Worm (Caenorhabditis elegans): ENCODE results near the gene srx-24.

The srx-24 gene

DNA sequence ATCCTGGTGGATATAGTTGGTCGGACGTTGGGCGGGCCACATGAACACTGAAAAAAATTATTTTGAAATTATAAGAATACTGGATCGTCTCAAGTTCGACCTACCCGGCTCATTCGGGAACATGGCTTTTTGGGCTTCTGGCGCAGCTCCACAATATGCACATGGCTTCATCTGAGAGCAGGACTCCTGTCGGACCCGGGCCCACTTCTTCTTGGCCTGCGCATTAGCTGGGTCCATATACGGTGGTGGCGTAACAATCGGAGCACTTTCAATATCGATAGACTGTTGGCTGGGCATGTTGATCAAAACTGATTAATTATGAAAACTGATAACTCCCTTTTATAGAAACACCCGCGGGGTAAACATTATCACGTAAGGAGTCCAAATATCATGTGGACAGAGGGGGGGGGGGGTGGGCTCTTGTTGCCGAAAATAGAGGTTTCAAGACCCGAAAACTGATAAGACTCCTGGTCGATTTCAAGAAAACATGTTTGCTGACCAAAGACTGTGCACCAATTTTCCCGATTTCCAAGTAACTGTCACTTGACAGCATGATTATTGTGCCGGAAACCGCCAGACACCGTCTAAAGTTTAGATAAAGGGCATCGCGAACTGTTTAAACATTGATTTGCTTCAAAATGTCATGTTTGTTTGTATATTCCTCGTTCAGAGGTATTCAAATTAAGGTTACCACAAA lies 19.0 kb downstream of the srx-24 start, which contains the start of gene dod-3:
Gene dod-3 (minus strand): TSS at position 315 of the 697 bp plus-strand sequence.
- TF ChIP-seq unc-120 (tag; optimal IDR thresholded peaks at IDR 0.05; ENCODE audit: poor library complexity, severe bottlenecking) (no peak), ceh-43 (GFP tag; optimal IDR thresholded peaks at IDR 0.05) (no peak), tbx-8 (GFP tag; optimal IDR thresholded peaks at IDR 0.05) (no peak), ces-1 (GFP tag; optimal IDR thresholded peaks at IDR 0.05) (no peak), lsy-2 (tag; optimal IDR thresholded peaks at IDR 0.05) (no peak), flh-1 (GFP tag; optimal IDR thresholded peaks at IDR 0.05) (no peak), cnd-1 (tag; optimal IDR thresholded peaks at IDR 0.05) (no peak)

DNA sequence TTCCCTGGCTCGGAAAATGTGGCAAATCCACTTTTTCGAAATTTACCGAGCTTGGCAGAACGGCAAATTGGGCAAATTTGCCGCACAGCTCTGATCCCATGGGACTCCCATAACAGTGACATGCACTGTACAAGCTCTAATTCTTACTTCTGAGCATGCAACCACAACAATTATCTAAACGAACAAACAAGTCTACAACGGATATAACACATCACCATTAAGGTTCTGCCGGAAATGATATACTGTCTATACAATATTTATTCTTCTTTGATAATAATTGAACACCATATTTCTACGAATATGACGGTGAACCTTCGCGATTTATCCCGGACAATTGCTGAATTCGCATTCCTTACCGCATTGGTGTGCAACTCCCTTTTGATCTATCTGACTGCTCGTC lies 21.7 kb downstream of the srx-24 start, which contains the start of gene str-33:
Gene str-33 (plus strand): TSS at position 301 of the 400 bp plus-strand sequence.
- TF ChIP-seq lin-13 (tag; optimal IDR thresholded peaks at IDR 0.05) (no peak), elt-1 (tag; optimal IDR thresholded peaks at IDR 0.05; ENCODE audit: borderline replicate concordance, insufficient read depth) (no peak), mab-5 (tag; optimal IDR thresholded peaks at IDR 0.05) (no peak), nhr-237 (tag; optimal IDR thresholded peaks at IDR 0.05) (no peak), nhr-76 (tag; optimal IDR thresholded peaks at IDR 0.05) (no peak), pha-4 (tag; optimal IDR thresholded peaks at IDR 0.05) (no peak), nhr-12 (tag; optimal IDR thresholded peaks at IDR 0.05) (no peak), unc-39 (tag; optimal IDR thresholded peaks at IDR 0.05) (no peak), unc-120 (tag; optimal IDR thresholded peaks at IDR 0.05; ENCODE audit: poor library complexity, severe bottlenecking) (no peak), cnd-1 (tag; optimal IDR thresholded peaks at IDR 0.05) (no peak), mep-1 (tag; optimal IDR thresholded peaks at IDR 0.05) (no peak), zip-8 (tag; optimal IDR thresholded peaks at IDR 0.05) (no peak)

DNA sequence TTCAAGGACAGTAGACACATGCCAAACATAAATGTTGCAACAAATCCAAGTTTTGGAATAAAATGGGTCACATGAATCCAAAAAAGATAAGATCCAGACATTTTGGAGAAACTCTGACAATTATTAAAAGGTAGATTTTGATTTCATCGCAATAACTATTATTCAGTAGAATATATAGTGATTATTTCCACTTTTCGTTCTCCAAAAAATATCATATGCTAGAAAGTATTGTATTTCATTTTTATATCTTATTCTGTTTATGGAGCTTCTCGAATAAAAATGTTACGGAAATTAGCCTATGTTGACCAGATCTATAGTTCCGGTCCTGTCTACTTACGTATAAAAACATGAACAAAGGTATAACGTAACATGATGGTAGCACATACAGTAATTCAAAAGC lies 22.8 kb downstream of the srx-24 start, which contains the start of gene str-13:
Gene str-13 (minus strand): TSS at position 101 of the 400 bp plus-strand sequence.
- TF ChIP-seq elt-3 (tag; optimal IDR thresholded peaks at IDR 0.05) (no peak), lin-13 (tag; optimal IDR thresholded peaks at IDR 0.05) (no peak), mab-5 (tag; optimal IDR thresholded peaks at IDR 0.05) (no peak), flh-1 (GFP tag; optimal IDR thresholded peaks at IDR 0.05) (no peak), cnd-1 (tag; optimal IDR thresholded peaks at IDR 0.05) (no peak), ceh-39 (tag; optimal IDR thresholded peaks at IDR 0.05) (no peak), nhr-237 (tag; optimal IDR thresholded peaks at IDR 0.05) (no peak)

DNA sequence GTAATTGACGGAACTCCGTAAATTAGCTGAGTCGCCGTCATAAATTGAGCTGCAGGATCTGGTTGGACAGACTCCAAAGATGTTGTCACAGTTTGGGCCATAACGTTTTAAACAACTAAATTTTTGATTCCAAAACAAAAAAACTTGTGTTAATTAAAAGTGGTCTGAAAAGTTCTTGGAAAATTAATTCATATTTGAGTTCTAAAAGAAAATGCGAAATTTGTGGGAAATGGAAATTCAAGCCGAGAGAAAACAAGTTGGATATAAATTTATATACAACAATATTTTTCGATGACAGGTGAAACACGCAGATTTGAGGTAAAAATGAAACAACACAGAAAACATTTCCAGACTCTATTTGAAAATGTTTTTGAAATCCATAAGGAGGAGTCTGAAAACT lies 24.7 kb downstream of the srx-24 start, which contains the start of gene srg-59:
Gene srg-59 (minus strand): TSS at position 101 of the 400 bp plus-strand sequence.
- TF ChIP-seq flh-1 (GFP tag; optimal IDR thresholded peaks at IDR 0.05) (no peak), bed-3 (GFP tag; optimal IDR thresholded peaks at IDR 0.05) (no peak), ceh-43 (GFP tag; optimal IDR thresholded peaks at IDR 0.05) (no peak), unc-120 (tag; optimal IDR thresholded peaks at IDR 0.05; ENCODE audit: poor library complexity, severe bottlenecking) (no peak), cnd-1 (tag; optimal IDR thresholded peaks at IDR 0.05) (no peak), hlh-1 (tag; optimal IDR thresholded peaks at IDR 0.05) (no peak), sptf-1 (tag; optimal IDR thresholded peaks at IDR 0.05) (no peak), drap-1 (GFP tag; optimal IDR thresholded peaks at IDR 0.05) (no peak), nhr-2 (tag; optimal IDR thresholded peaks at IDR 0.05) (no peak), unc-39 (tag; optimal IDR thresholded peaks at IDR 0.05) (no peak), ces-1 (GFP tag; optimal IDR thresholded peaks at IDR 0.05) (no peak), lin-32 (GFP tag; optimal IDR thresholded peaks at IDR 0.05) (no peak), elt-3 (tag; optimal IDR thresholded peaks at IDR 0.05) (no peak), pha-4 (tag; optimal IDR thresholded peaks at IDR 0.05) (no peak), blmp-1 (tag; optimal IDR thresholded peaks at IDR 0.05) (no peak), mep-1 (tag; optimal IDR thresholded peaks at IDR 0.05) (no peak)

DNA sequence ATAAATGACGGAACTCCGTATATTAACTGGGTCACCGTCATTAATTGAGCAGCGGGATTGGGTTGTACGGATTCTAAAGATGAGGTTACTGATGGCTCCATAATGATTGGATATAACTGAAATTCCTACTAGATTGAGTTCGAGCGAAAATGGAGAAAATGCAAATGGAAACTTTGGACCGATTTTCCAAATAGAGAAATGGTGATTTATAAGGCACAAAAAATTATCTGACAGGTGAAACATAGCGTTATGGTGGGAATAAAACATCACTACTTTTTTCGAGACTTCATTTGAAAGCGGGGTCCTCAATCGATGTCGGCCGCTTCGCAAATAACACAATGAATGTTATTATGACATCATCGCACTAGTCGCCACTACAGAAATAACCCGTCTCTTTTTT lies 27.4 kb downstream of the srx-24 start, which contains the start of gene srg-60:
Gene srg-60 (minus strand): TSS at position 101 of the 400 bp plus-strand sequence.
- TF ChIP-seq ceh-39 (tag; optimal IDR thresholded peaks at IDR 0.05): no peak
- TF ChIP-seq nhr-237 (tag; optimal IDR thresholded peaks at IDR 0.05): no peak
- TF ChIP-seq ces-1 (GFP tag; optimal IDR thresholded peaks at IDR 0.05): no peak
- TF ChIP-seq ceh-83 (GFP tag; optimal IDR thresholded peaks at IDR 0.05): no peak
- TF ChIP-seq M03D4.4 (tag; optimal IDR thresholded peaks at IDR 0.05): no peak
- TF ChIP-seq cnd-1 (tag; optimal IDR thresholded peaks at IDR 0.05): no peak
- no peak for TF ChIP-seq ceh-43 (GFP tag; optimal IDR thresholded peaks at IDR 0.05)

Data from whole organism, mixed stage, embryonic.